Worm (Caenorhabditis elegans) whole organism, young adult: ENCODE data around the gene clec-240.

Experiments used
- B0035.1 ChIP-seq: sonication (generic microtip); optimal IDR thresholded peaks from 2 replicates; lab custom pipeline; 2016; ENCODE audit warnings: missing genetic modification characterization, mild to moderate bottlenecking, missing compliant biosample characterization, missing genotype, missing genetic modification reagents
- B0261.1 ChIP-seq: sonication (generic microtip); optimal IDR thresholded peaks from 2 replicates; lab custom pipeline; 2016; ENCODE audit warnings: mild to moderate bottlenecking, missing genetic modification characterization, moderate library complexity, missing compliant biosample characterization
- B0336.3 ChIP-seq: fragments of 200-800 bp; sonication (Bioruptor generic); IDR thresholded peaks from 2 replicates; pipeline ENCODE4 v1.3.6; 2022; ENCODE audit warnings: missing genetic modification characterization, missing compliant biosample characterization
- D2030.7 ChIP-seq: fragments of 200-800 bp; sonication (Bioruptor generic); IDR thresholded peaks from 2 replicates; pipeline ENCODE4 v1.3.6; 2022; ENCODE audit warnings: missing genetic modification reagents, missing genetic modification characterization, missing compliant biosample characterization
- F10E7.11 ChIP-seq: sonication (generic microtip); optimal IDR thresholded peaks from 2 replicates; lab custom pipeline; 2017; ENCODE audit warnings: mild to moderate bottlenecking, missing genetic modification characterization, moderate library complexity, missing compliant biosample characterization
- F33H1.4 ChIP-seq: fragments of 200-800 bp; sonication (Bioruptor generic); IDR thresholded peaks from 2 replicates; pipeline ENCODE4 v1.3.6; 2022; ENCODE audit warnings: missing genetic modification reagents, missing genetic modification characterization, missing compliant biosample characterization
- F37B4.10 ChIP-seq: fragments of 200-800 bp; sonication (Bioruptor generic); IDR thresholded peaks from 2 replicates; pipeline ENCODE4 v1.3.6; 2022; ENCODE audit warnings: missing genetic modification characterization, missing compliant biosample characterization
- K11D2.4 ChIP-seq: fragments of 200-800 bp; sonication (Bioruptor generic); IDR thresholded peaks from 2 replicates; pipeline ENCODE4 v1.3.6; 2022; ENCODE audit warnings: missing genetic modification reagents, missing genetic modification characterization, missing compliant biosample characterization
- Y53F4B.3 ChIP-seq: fragments of 200-800 bp; sonication (Bioruptor generic); IDR thresholded peaks from 2 replicates; pipeline ENCODE4 v1.3.6; 2022; ENCODE audit warnings: missing genetic modification reagents, missing genetic modification characterization, missing compliant biosample characterization
- Y56A3A.18 ChIP-seq: fragments of 200-800 bp; sonication (Bioruptor generic); IDR thresholded peaks from 2 replicates; pipeline ENCODE4 v1.3.6; 2022; ENCODE audit warnings: missing genetic modification reagents, missing genetic modification characterization, missing compliant biosample characterization
- Y79H2A.3 ChIP-seq: fragments of 200-800 bp; sonication (Bioruptor generic); conservative IDR thresholded peaks from 2 replicates; pipeline ENCODE4 v1.3.6; 2022; ENCODE audit warnings: missing genetic modification reagents, missing genetic modification characterization, missing compliant biosample characterization
- ama-1 ChIP-seq, 3 experiments: fragments of 150-350 bp in 1 of 3; sonication (generic microtip) in 2 of 3; optimal IDR thresholded peaks; 2 replicates each; lab custom pipeline; 2014 to 2018; ENCODE audit warnings: missing biosample characterization in 2 of 3, missing genetic modification characterization in 2 of 3, missing genetic modification reagents in 2 of 3
- aptf-2 ChIP-seq: fragments of 200-800 bp; sonication (Bioruptor generic); conservative IDR thresholded peaks from 2 replicates; pipeline ENCODE4 v1.3.6; 2022; ENCODE audit warnings: missing genetic modification reagents, missing genetic modification characterization, missing compliant biosample characterization
- attf-6 ChIP-seq: fragments of 200-800 bp; sonication (Bioruptor generic); IDR thresholded peaks from 2 replicates; pipeline ENCODE4 v1.3.6; 2022; ENCODE audit warnings: missing genetic modification reagents, missing genetic modification characterization, missing compliant biosample characterization
- ccch-3 ChIP-seq: fragments of 200-800 bp; sonication (Bioruptor generic); optimal IDR thresholded peaks from 2 replicates; lab custom pipeline; 2018; ENCODE audit warnings: mild to moderate bottlenecking, missing genetic modification characterization, missing compliant biosample characterization
- ceh-27 ChIP-seq: fragments of 200-800 bp; sonication (Bioruptor generic); optimal IDR thresholded peaks from 2 replicates; lab custom pipeline; 2018; ENCODE audit warnings: mild to moderate bottlenecking, missing genetic modification characterization, moderate library complexity, missing compliant biosample characterization
- ceh-79 ChIP-seq: sonication (generic microtip); optimal IDR thresholded peaks from 2 replicates; lab custom pipeline; 2017; ENCODE audit warnings: mild to moderate bottlenecking, missing genetic modification characterization, missing compliant biosample characterization
- ceh-91 ChIP-seq: fragments of 200-800 bp; sonication (Bioruptor generic); IDR thresholded peaks from 2 replicates; pipeline ENCODE4 v1.3.6; 2022; ENCODE audit warnings: missing genetic modification reagents, missing genetic modification characterization, missing compliant biosample characterization
- chd-7 ChIP-seq: sonication (generic microtip); optimal IDR thresholded peaks from 2 replicates; lab custom pipeline; 2016; ENCODE audit warnings: mild to moderate bottlenecking, missing genetic modification characterization, moderate library complexity, missing compliant biosample characterization
- die-1 ChIP-seq: sonication (generic microtip); optimal IDR thresholded peaks from 2 replicates; lab custom pipeline; 2016; ENCODE audit warnings: missing genotype, mild to moderate bottlenecking, missing genetic modification characterization, missing compliant biosample characterization
- dox-1 ChIP-seq: fragments of 200-800 bp; sonication (Bioruptor generic); IDR thresholded peaks from 2 replicates; pipeline ENCODE4 v1.3.6; 2022; ENCODE audit warnings: missing genetic modification reagents, missing genetic modification characterization, missing compliant biosample characterization
- dpl-1 ChIP-seq: fragments of 150-350 bp; optimal IDR thresholded peaks from 2 replicates; lab custom pipeline; 2014; ENCODE audit warnings: missing biosample characterization, missing genetic modification reagents, missing genetic modification characterization
- egrh-3 ChIP-seq: fragments of 200-800 bp; sonication (Bioruptor generic); IDR thresholded peaks from 2 replicates; pipeline ENCODE4 v1.3.6; 2022; ENCODE audit warnings: missing genetic modification reagents, missing genetic modification characterization, missing compliant biosample characterization
- gei-17 ChIP-seq: fragments of 200-800 bp; sonication (Bioruptor generic); optimal IDR thresholded peaks from 2 replicates; lab custom pipeline; 2018; ENCODE audit warnings: mild to moderate bottlenecking, missing genetic modification characterization, missing compliant biosample characterization
- him-1 ChIP-seq: sonication (generic microtip); optimal IDR thresholded peaks from 2 replicates; lab custom pipeline; 2016; ENCODE audit warnings: missing genotype, missing genetic modification reagents, missing genetic modification characterization, missing compliant biosample characterization
- hlh-26 ChIP-seq: fragments of 200-800 bp; sonication (Bioruptor generic); conservative IDR thresholded peaks from 2 replicates; pipeline ENCODE4 v1.3.6; 2022; ENCODE audit warnings: missing genetic modification reagents, missing genetic modification characterization, missing compliant biosample characterization
- hmg-1.2 ChIP-seq: fragments of 200-800 bp; sonication (Bioruptor generic); IDR thresholded peaks from 2 replicates; pipeline ENCODE4 v1.3.6; 2022; ENCODE audit warnings: missing genetic modification reagents, missing genetic modification characterization, missing compliant biosample characterization
- hmg-20 ChIP-seq: fragments of 200-800 bp; sonication (Bioruptor generic); IDR thresholded peaks from 2 replicates; pipeline ENCODE4 v1.3.6; 2022; ENCODE audit warnings: missing genetic modification reagents, missing genetic modification characterization, missing compliant biosample characterization
- hsf-1 ChIP-seq: fragments of 200-800 bp; sonication (Bioruptor generic); IDR thresholded peaks from 2 replicates; pipeline ENCODE4 v1.3.6; 2022; ENCODE audit warnings: missing genetic modification reagents, missing genetic modification characterization, missing compliant biosample characterization
- let-607 ChIP-seq, 2 experiments: fragments of 200-800 bp in 1 of 2; sonication (Bioruptor generic) in 1 of 2; sonication (generic microtip) in 1 of 2; optimal IDR thresholded peaks; 2 replicates each; lab custom pipeline; 2016 to 2018; ENCODE audit warnings: mild to moderate bottlenecking in 2 of 2, missing compliant biosample characterization in 2 of 2, missing genetic modification characterization in 2 of 2, moderate library complexity in 2 of 2, missing genotype in 1 of 2
- madf-10 ChIP-seq: sonication (generic microtip); optimal IDR thresholded peaks from 2 replicates; lab custom pipeline; 2016; ENCODE audit warnings: mild to moderate bottlenecking, missing genetic modification characterization, missing compliant biosample characterization
- madf-3 ChIP-seq: fragments of 200-800 bp; sonication (Bioruptor generic); IDR thresholded peaks from 2 replicates; pipeline ENCODE4 v1.3.6; 2022; ENCODE audit warnings: missing genetic modification reagents, missing genetic modification characterization, missing compliant biosample characterization
- madf-8 ChIP-seq: fragments of 200-800 bp; sonication (Bioruptor generic); conservative IDR thresholded peaks from 2 replicates; pipeline ENCODE4 v1.3.6; 2022; ENCODE audit warnings: missing genetic modification reagents, missing genetic modification characterization, missing compliant biosample characterization
- mcd-1 ChIP-seq: fragments of 200-800 bp; sonication (Bioruptor generic); IDR thresholded peaks from 2 replicates; pipeline ENCODE4 v1.3.6; 2022; ENCODE audit warnings: missing genetic modification reagents, missing genetic modification characterization, missing compliant biosample characterization
- nfya-2 ChIP-seq: fragments of 200-800 bp; sonication (Bioruptor generic); IDR thresholded peaks from 2 replicates; pipeline ENCODE4 v1.3.6; 2022; ENCODE audit warnings: missing genetic modification reagents, missing genetic modification characterization, missing compliant biosample characterization
- nhr-80 ChIP-seq: sonication (generic microtip); optimal IDR thresholded peaks from 2 replicates; lab custom pipeline; 2016; ENCODE audit warnings: missing genetic modification characterization, missing compliant biosample characterization
- nhr-90 ChIP-seq: sonication (generic microtip); optimal IDR thresholded peaks from 2 replicates; lab custom pipeline; 2016; ENCODE audit warnings: missing genotype, mild to moderate bottlenecking, missing genetic modification characterization, missing compliant biosample characterization
- pbrm-1 ChIP-seq: fragments of 200-800 bp; sonication (Bioruptor generic); IDR thresholded peaks from 2 replicates; pipeline ENCODE4 v1.3.6; 2022; ENCODE audit warnings: missing genetic modification reagents, missing genetic modification characterization, missing compliant biosample characterization
- repo-1 ChIP-seq: sonication (generic microtip); optimal IDR thresholded peaks from 2 replicates; lab custom pipeline; 2017; ENCODE audit warnings: mild to moderate bottlenecking, missing genetic modification characterization, missing compliant biosample characterization
- sdz-38 ChIP-seq: sonication (generic microtip); optimal IDR thresholded peaks from 2 replicates; lab custom pipeline; 2016; ENCODE audit warnings: missing genotype, missing genetic modification characterization, missing compliant biosample characterization
- sea-2 ChIP-seq: fragments of 200-800 bp; sonication (Bioruptor generic); IDR thresholded peaks from 2 replicates; pipeline ENCODE4 v1.3.6; 2022; ENCODE audit warnings: missing genetic modification characterization, missing compliant biosample characterization
- snpc-3.4 ChIP-seq: sonication (generic microtip); optimal IDR thresholded peaks from 2 replicates; lab custom pipeline; 2017; ENCODE audit warnings: missing genetic modification characterization, mild to moderate bottlenecking, missing compliant biosample characterization, antibody characterized with exemption, moderate library complexity, missing genotype, missing genetic modification reagents
- snpc-4 ChIP-seq, 5 experiments: fragments of 150-350 bp in 1 of 5; sonication (generic microtip) in 4 of 5; optimal IDR thresholded peaks; 2 replicates each; lab custom pipeline; 2014 to 2018; ENCODE audit warnings: missing genetic modification characterization in 5 of 5, missing biosample characterization in 3 of 5, antibody characterized with exemption in 2 of 5, mild to moderate bottlenecking in 2 of 5, missing compliant biosample characterization in 2 of 5, missing genotype in 2 of 5, moderate library complexity in 2 of 5, missing genetic modification reagents in 1 of 5
- sptf-2 ChIP-seq: fragments of 200-800 bp; sonication (Bioruptor generic); optimal IDR thresholded peaks from 2 replicates; lab custom pipeline; 2018; ENCODE audit warnings: mild to moderate bottlenecking, missing genetic modification characterization, missing compliant biosample characterization
- tbp1 ChIP-seq: fragments of 200-800 bp; sonication (Bioruptor generic); optimal IDR thresholded peaks from 2 replicates; lab custom pipeline; 2018; ENCODE audit warnings: mild to moderate bottlenecking, missing genetic modification characterization, missing compliant biosample characterization
- unc-130 ChIP-seq: sonication (generic microtip); optimal IDR thresholded peaks from 2 replicates; lab custom pipeline; 2016; ENCODE audit warnings: missing genetic modification reagents, missing genetic modification characterization, missing compliant biosample characterization
- ztf-18 ChIP-seq: sonication (generic microtip); optimal IDR thresholded peaks from 2 replicates; lab custom pipeline; 2016; ENCODE audit warnings: missing genotype, mild to moderate bottlenecking, missing genetic modification characterization, missing compliant biosample characterization
- ztf-3 ChIP-seq: fragments of 200-800 bp; sonication (Bioruptor generic); optimal IDR thresholded peaks from 2 replicates; lab custom pipeline; 2018; ENCODE audit warnings: mild to moderate bottlenecking, missing genetic modification characterization, missing compliant biosample characterization

The clec-240 gene

ce11 chrV:16965655-16966054 lies 44.2 kb upstream of the clec-240 start, which contains the start of gene efl-1 (continued):
- TF ChIP-seq F33H1.4 (GFP tag; lab: Robert Waterston, UW) (0 out of 2 replicates have a peak, but pooled peaks have one; percentile 35), him-1 (tag; lab: Kevin White, UChicago) (peak; percentile 28), unc-130 (no peak), ceh-79 (tag; lab: Kevin White, UChicago) (no peak), D2030.7 (GFP tag; lab: Robert Waterston, UW) (peak; percentile 85), attf-6 (GFP tag; lab: Robert Waterston, UW) (peak; percentile 96), let-607 (tag; optimal IDR thresholded peaks at IDR 0.05; lab: Kevin White, UChicago) (peak in 1 of 2 experiments; percentile 22), hlh-26 (no peak), B0035.1 (tag; lab: Kevin White, UChicago) (no peak), chd-7 (tag; lab: Kevin White, UChicago) (no peak), egrh-3 (GFP tag; lab: Robert Waterston, UW) (no peak), die-1 (no peak), hsf-1 (0 out of 2 replicates have a peak, but pooled peaks have one; percentile 51), Y56A3A.18 (GFP tag; lab: Robert Waterston, UW) (peak; percentile 72; the same call in 1 of the 2 replicates), mcd-1 (GFP tag; lab: Robert Waterston, UW) (peak; percentile 99), ztf-18 (tag; lab: Kevin White, UChicago) (no peak), F10E7.11 (no peak), sdz-38 (no peak), hmg-1.2 (GFP tag; lab: Robert Waterston, UW) (peak; percentile 99), K11D2.4 (GFP tag; lab: Robert Waterston, UW) (no peak), aptf-2 (no peak), madf-10 (tag; lab: Kevin White, UChicago) (peak; percentile 20), B0336.3 (GFP tag; lab: Robert Waterston, UW) (peak; percentile 67; the same call in 1 of the 2 replicates), nhr-90 (tag; lab: Kevin White, UChicago) (no peak), hmg-20 (GFP tag; lab: Robert Waterston, UW) (no peak), ceh-91 (GFP tag; lab: Robert Waterston, UW) (no peak), ccch-3 (GFP tag; lab: Kevin White, UChicago) (no peak), nfya-2 (GFP tag; lab: Robert Waterston, UW) (no peak), madf-8 (GFP tag; lab: Robert Waterston, UW) (peak; percentile 35), ceh-27 (GFP tag; lab: Kevin White, UChicago) (peak; percentile 81), snpc-3.4 (tag; lab: Kevin White, UChicago) (peak; percentile 72), sptf-2 (GFP tag; lab: Kevin White, UChicago) (no peak), repo-1 (tag; lab: Kevin White, UChicago) (no peak), F37B4.10 (GFP tag; lab: Robert Waterston, UW) (no peak), nhr-80 (no peak), gei-17 (GFP tag; lab: Kevin White, UChicago) (no peak), tbp1 (GFP tag; lab: Kevin White, UChicago) (peak; percentile 68), pbrm-1 (GFP tag; lab: Robert Waterston, UW) (peak; percentile 96), ztf-3 (GFP tag; lab: Kevin White, UChicago) (peak; percentile 25), dpl-1 (peak; percentile 98), B0261.1 (tag; lab: Kevin White, UChicago) (peak; percentile 37), snpc-4 (GFP tag; optimal IDR thresholded peaks at IDR 0.05; lab: Kevin White, UChicago) (peak; percentile 70), snpc-4 (tag; optimal IDR thresholded peaks at IDR 0.05; lab: Kevin White, UChicago) (peak; percentile 61 to 94 (median 89)), ama-1 (optimal IDR thresholded peaks at IDR 0.05; lab: Kevin White, UChicago) (no peak), ama-1 (GFP tag; optimal IDR thresholded peaks at IDR 0.05; lab: Kevin White, UChicago) (no peak), sea-2 (GFP tag; lab: Robert Waterston, UW) (no peak), Y53F4B.3 (GFP tag; lab: Robert Waterston, UW) (0 out of 2 replicates have a peak, but pooled peaks have one; percentile 38), dox-1 (GFP tag; lab: Robert Waterston, UW) (peak; percentile 85), Y79H2A.3 (GFP tag; lab: Robert Waterston, UW) (no peak), madf-3 (GFP tag; lab: Robert Waterston, UW) (no peak)
